Worm (Caenorhabditis elegans) whole organism, L1 larva: ENCODE measurements around the gene R02F11.2.

Experiments used
- C34B4.2 ChIP-seq: sonication (generic microtip); optimal IDR thresholded peaks from 2 replicates; lab custom pipeline; 2017; ENCODE audit warnings: mild to moderate bottlenecking, missing genetic modification characterization, missing compliant biosample characterization
- F16B12.6 ChIP-seq: fragments of 150-350 bp; optimal IDR thresholded peaks from 2 replicates; lab custom pipeline; 2014; ENCODE audit warnings: missing biosample characterization, missing genetic modification characterization
- Y116A8C.19 ChIP-seq: sonication (generic microtip); optimal IDR thresholded peaks from 2 replicates; lab custom pipeline; 2016; ENCODE audit warnings: missing compliant biosample characterization, missing genetic modification characterization, borderline replicate concordance
- ceh-63 ChIP-seq: fragments of 200-800 bp; sonication (Bioruptor generic); optimal IDR thresholded peaks from 2 replicates; lab custom pipeline; 2018; ENCODE audit warnings: mild to moderate bottlenecking, missing genetic modification characterization, missing compliant biosample characterization
- ceh-90 ChIP-seq: sonication (generic microtip); optimal IDR thresholded peaks from 2 replicates; lab custom pipeline; 2016; ENCODE audit warnings: missing genetic modification characterization, missing compliant biosample characterization
- dpl-1 ChIP-seq, 3 experiments: fragments of 150-350 bp in 2 of 3; sonication (generic microtip) in 1 of 3; optimal IDR thresholded peaks; 2 replicates each; lab custom pipeline; 2014 to 2017; ENCODE audit warnings: missing biosample characterization in 3 of 3, missing genetic modification characterization in 3 of 3, missing genetic modification reagents in 3 of 3
- efl-1 ChIP-seq, 4 experiments: fragments of 150-350 bp; optimal IDR thresholded peaks in 3 of 4; peaks in 1 of 4; 1 replicate in 1 of 4; 2 replicates in 3 of 4; lab custom pipeline; 2014; ENCODE audit warnings: missing biosample characterization in 2 of 4, missing genetic modification characterization in 2 of 4, missing genetic modification reagents in 2 of 4
- egl-27 ChIP-seq, 2 experiments: fragments of 150-350 bp in 1 of 2; sonication (generic microtip); optimal IDR thresholded peaks; 3 replicates each; lab custom pipeline; 2017 to 2018; ENCODE audit warnings: missing biosample characterization in 2 of 2, missing genetic modification characterization in 2 of 2, missing genetic modification reagents in 2 of 2
- fkh-4 ChIP-seq: sonication (generic microtip); optimal IDR thresholded peaks from 2 replicates; lab custom pipeline; 2016; ENCODE audit warnings: missing compliant biosample characterization, missing genetic modification characterization, borderline replicate concordance
- fkh-8 ChIP-seq: sonication (generic microtip); optimal IDR thresholded peaks from 2 replicates; lab custom pipeline; 2016; ENCODE audit warnings: mild to moderate bottlenecking, missing genetic modification characterization, missing compliant biosample characterization
- grh-1 ChIP-seq: fragments of 200-800 bp; sonication (Bioruptor generic); IDR thresholded peaks from 2 replicates; pipeline ENCODE4 v1.3.6; 2022; ENCODE audit warnings: missing genetic modification reagents, missing genetic modification characterization, missing compliant biosample characterization
- hlh-17 ChIP-seq: fragments of 200-800 bp; sonication (Bioruptor generic); optimal IDR thresholded peaks from 2 replicates; lab custom pipeline; 2018; ENCODE audit warnings: missing genetic modification characterization, mild to moderate bottlenecking, missing compliant biosample characterization, moderate library complexity, borderline replicate concordance
- hlh-4 ChIP-seq: sonication (generic microtip); optimal IDR thresholded peaks from 2 replicates; lab custom pipeline; 2016; ENCODE audit warnings: mild to moderate bottlenecking, missing genetic modification characterization, missing compliant biosample characterization
- isw-1 ChIP-seq: fragments of 200-800 bp; sonication (Bioruptor generic); IDR thresholded peaks from 2 replicates; pipeline ENCODE4 v1.3.6; 2022; ENCODE audit warnings: missing genetic modification characterization, missing compliant biosample characterization
- lin-14 ChIP-seq: fragments of 200-800 bp; sonication (Bioruptor generic); optimal IDR thresholded peaks from 2 replicates; lab custom pipeline; 2018; ENCODE audit warnings: mild to moderate bottlenecking, missing genetic modification characterization, moderate library complexity, missing compliant biosample characterization
- lsy-2 ChIP-seq, 2 experiments: fragments of 150-350 bp; optimal IDR thresholded peaks; 2 replicates each; lab custom pipeline; 2014; ENCODE audit warnings: missing biosample characterization in 2 of 2, missing genetic modification characterization in 2 of 2
- mdl-1 ChIP-seq, 2 experiments: fragments of 150-350 bp; optimal IDR thresholded peaks; 2 replicates each; lab custom pipeline; 2014 to 2017; ENCODE audit warnings: missing biosample characterization in 2 of 2, missing genetic modification characterization in 2 of 2, inconsistent platforms in 1 of 2
- mef-2 ChIP-seq: fragments of 150-350 bp; optimal IDR thresholded peaks from 2 replicates; lab custom pipeline; 2014; ENCODE audit warnings: missing biosample characterization, missing genetic modification characterization
- mep-1 ChIP-seq: fragments of 150-350 bp; optimal IDR thresholded peaks from 2 replicates; lab custom pipeline; 2014; ENCODE audit warnings: missing biosample characterization, missing genetic modification characterization
- nhr-12 ChIP-seq: sonication (generic microtip); optimal IDR thresholded peaks from 2 replicates; lab custom pipeline; 2017; ENCODE audit warnings: missing biosample characterization, missing genetic modification characterization
- nhr-19 ChIP-seq: fragments of 200-800 bp; sonication (Bioruptor generic); conservative IDR thresholded peaks from 2 replicates; pipeline ENCODE4 v1.3.6; 2022; ENCODE audit warnings: missing genetic modification characterization, missing compliant biosample characterization
- nhr-47 ChIP-seq: sonication (generic microtip); optimal IDR thresholded peaks from 2 replicates; lab custom pipeline; 2016; ENCODE audit warnings: mild to moderate bottlenecking, missing genetic modification characterization, moderate library complexity, missing compliant biosample characterization
- pag-3 ChIP-seq: sonication (generic microtip); optimal IDR thresholded peaks from 2 replicates; lab custom pipeline; 2017; ENCODE audit warnings: missing genetic modification characterization, mild to moderate bottlenecking, missing compliant biosample characterization, antibody characterized with exemption, borderline replicate concordance; ENCODE audit not compliant: insufficient read depth
- pax-3 ChIP-seq: fragments of 200-800 bp; sonication (Bioruptor generic); optimal IDR thresholded peaks from 2 replicates; lab custom pipeline; 2018; ENCODE audit warnings: mild to moderate bottlenecking, missing genetic modification characterization, moderate library complexity, missing compliant biosample characterization
- pqm-1 ChIP-seq: sonication (generic microtip); optimal IDR thresholded peaks from 3 replicates; lab custom pipeline; 2017; ENCODE audit warnings: missing biosample characterization, missing genetic modification characterization
- sox-4 ChIP-seq: sonication (generic microtip); optimal IDR thresholded peaks from 2 replicates; lab custom pipeline; 2016; ENCODE audit warnings: missing genetic modification characterization, missing compliant biosample characterization
- sptf-1 ChIP-seq: fragments of 150-350 bp; optimal IDR thresholded peaks from 2 replicates; lab custom pipeline; 2014; ENCODE audit warnings: missing biosample characterization, missing genetic modification characterization
- sup-37 ChIP-seq: fragments of 200-800 bp; sonication (Bioruptor generic); optimal IDR thresholded peaks from 2 replicates; lab custom pipeline; 2018; ENCODE audit warnings: mild to moderate bottlenecking, missing genetic modification characterization, missing compliant biosample characterization
- tlp-1 ChIP-seq: fragments of 150-350 bp; optimal IDR thresholded peaks from 2 replicates; lab custom pipeline; 2014; ENCODE audit warnings: missing biosample characterization, missing genetic modification characterization
- unc-62 ChIP-seq: fragments of 150-350 bp; optimal IDR thresholded peaks from 2 replicates; lab custom pipeline; 2014; ENCODE audit warnings: missing biosample characterization, missing genetic modification reagents, missing genetic modification characterization
- xbp-1 ChIP-seq: sonication (generic microtip); optimal IDR thresholded peaks from 2 replicates; lab custom pipeline; 2016; ENCODE audit warnings: missing genetic modification characterization, missing compliant biosample characterization

R02F11.2 gene

DNA sequence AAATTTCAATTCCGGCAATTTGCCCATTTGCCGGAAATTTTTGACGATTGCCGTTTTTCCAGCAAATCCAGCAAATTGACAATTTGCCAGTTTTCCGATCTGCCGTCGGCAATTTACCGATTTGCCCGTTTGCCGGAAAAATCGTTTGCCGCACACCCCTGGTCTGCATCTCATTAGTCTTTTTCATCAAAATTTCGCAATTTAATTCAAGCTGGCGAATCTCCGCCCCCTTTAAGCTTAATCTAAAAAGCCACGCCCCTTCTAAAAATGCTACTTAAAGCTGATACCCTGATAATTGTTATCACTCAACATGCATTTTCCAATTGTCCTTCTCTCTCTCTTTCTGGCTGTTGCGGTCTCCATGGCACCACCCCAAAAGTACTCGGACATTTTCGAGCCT lies 11.1 kb upstream of the R02F11.2 start, which contains the start of gene Y60C6A.1:
TSS of gene Y60C6A.1 (plus strand) at position 301 of the 400 bp plus-strand sequence.
- TF ChIP-seq unc-62 (GFP tag; lab: Kevin White, UChicago) (no peak), sox-4 (tag; lab: Kevin White, UChicago) (no peak), sup-37 (GFP tag; lab: Kevin White, UChicago) (no peak), isw-1 (no peak), hlh-4 (tag; lab: Kevin White, UChicago) (no peak), fkh-4 (tag; lab: Kevin White, UChicago) (no peak)

DNA sequence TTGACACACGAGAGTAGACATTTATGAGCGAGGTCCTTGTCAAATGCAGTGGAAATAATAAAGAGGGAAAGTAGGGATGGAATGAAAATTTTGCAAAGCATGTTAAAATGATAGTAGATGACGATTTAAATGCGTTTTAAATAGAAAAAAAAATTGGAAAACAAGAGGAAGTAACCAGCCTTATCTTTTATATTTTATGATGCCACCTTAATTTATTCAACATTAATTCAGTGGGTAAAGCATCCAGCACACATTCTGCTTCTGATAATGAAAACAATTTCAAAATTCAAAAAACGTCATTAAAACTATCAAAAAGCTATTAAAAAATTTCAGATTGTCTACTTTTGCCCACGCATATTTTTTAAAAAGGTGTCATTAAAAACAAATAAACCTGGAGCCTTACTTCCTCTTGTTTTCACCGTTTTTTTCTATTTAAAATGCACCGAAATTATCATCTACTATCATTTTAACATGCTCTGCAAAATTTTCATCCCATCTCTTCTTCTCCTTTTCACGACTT lies 9.0 kb upstream of the R02F11.2 start, which contains the start of the genes Y60C6A.2 and Y60C6A.3:
TSS of gene Y60C6A.2 (minus strand) at position 101 of the 520 bp plus-strand sequence.
TSS of gene Y60C6A.3 (plus strand) at position 470 of the 520 bp plus-strand sequence.
- no peak for TF ChIP-seq C34B4.2 (tag; lab: Kevin White, UChicago)
- TF ChIP-seq pag-3 (tag; lab: Kevin White, UChicago): no peak
- no peak for TF ChIP-seq nhr-47 (tag; lab: Kevin White, UChicago)
- no peak for TF ChIP-seq sptf-1 (tag; lab: Kevin White, UChicago)
- no peak for TF ChIP-seq F16B12.6
- no peak for TF ChIP-seq dpl-1 (GFP tag; optimal IDR thresholded peaks at IDR 0.05; lab: Kevin White, UChicago)
- TF ChIP-seq lin-14 (GFP tag; lab: Kevin White, UChicago): no peak
- TF ChIP-seq hlh-17: no peak
- no peak for TF ChIP-seq ceh-63 (GFP tag; lab: Kevin White, UChicago)
- TF ChIP-seq mep-1 (tag; lab: Kevin White, UChicago): no peak
- no peak for TF ChIP-seq mef-2 (tag; lab: Kevin White, UChicago)
- no peak for TF ChIP-seq xbp-1

DNA sequence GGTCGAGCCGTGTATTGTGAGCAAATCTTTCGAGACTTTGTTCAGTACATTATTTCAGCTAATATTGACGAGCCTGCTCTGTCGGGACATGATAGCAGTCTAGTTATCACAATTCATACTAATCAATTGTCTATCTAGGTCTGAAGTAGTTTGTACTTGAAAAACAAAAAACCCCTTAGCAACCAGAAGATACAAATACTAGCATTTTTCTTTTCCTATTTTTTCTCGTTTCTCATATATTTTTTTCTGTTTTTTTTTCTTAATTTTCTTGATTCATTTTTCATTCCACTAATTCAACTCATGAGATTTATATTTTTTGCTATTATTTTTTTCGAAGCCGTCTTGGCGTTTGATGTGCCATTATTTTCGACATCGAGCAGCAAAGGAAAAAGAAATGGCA lies 7.2 kb upstream of the R02F11.2 start, which contains the start of gene R02F11.9:
TSS of gene R02F11.9 (plus strand) at position 301 of the 400 bp plus-strand sequence.
- TF ChIP-seq hlh-4 (tag; lab: Kevin White, UChicago) (no peak), lsy-2 (tag; optimal IDR thresholded peaks at IDR 0.05; lab: Kevin White, UChicago) (no peak), grh-1 (GFP tag; lab: Robert Waterston, UW) (no peak), mdl-1 (tag; optimal IDR thresholded peaks at IDR 0.05; lab: Kevin White, UChicago) (no peak), fkh-8 (tag; lab: Kevin White, UChicago) (no peak), egl-27 (tag; optimal IDR thresholded peaks at IDR 0.05; lab: Kevin White, UChicago) (no peak), pag-3 (tag; lab: Kevin White, UChicago) (no peak), nhr-12 (tag; lab: Kevin White, UChicago) (no peak), tlp-1 (tag; lab: Kevin White, UChicago) (no peak), mep-1 (tag; lab: Kevin White, UChicago) (no peak), pqm-1 (tag; lab: Kevin White, UChicago) (no peak), nhr-19 (GFP tag; lab: Robert Waterston, UW) (no peak), Y116A8C.19 (tag; lab: Kevin White, UChicago) (no peak)

DNA sequence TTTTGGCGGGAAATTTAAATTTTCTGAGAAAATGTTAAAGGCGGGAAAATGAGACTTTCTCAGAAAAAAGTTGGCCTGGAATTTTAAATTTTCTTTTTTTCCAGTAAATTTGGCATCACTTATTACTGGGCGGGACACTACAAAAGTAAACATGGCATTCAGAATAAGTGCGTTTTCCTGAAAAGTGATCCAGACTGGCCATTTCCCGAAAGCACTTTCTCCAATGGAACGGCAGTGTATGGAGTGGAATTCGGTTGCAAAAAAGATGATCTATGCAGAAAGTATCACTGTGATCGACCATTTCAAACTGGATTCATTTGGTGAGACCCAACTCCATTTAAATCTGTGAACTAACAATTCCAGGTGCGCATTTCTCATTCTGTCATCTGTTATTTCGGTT lies 6.6 kb upstream of the R02F11.2 start:
- no peak for TF ChIP-seq efl-1 (optimal IDR thresholded peaks at IDR 0.05; lab: Kevin White, UChicago)
- peak in 1 of 2 experiments; percentile 87 for TF ChIP-seq efl-1 (GFP tag; optimal IDR thresholded peaks at IDR 0.05 in 1 of 2; lab: Kevin White, UChicago)
- TF ChIP-seq pax-3 (tag; lab: Kevin White, UChicago): no peak

DNA sequence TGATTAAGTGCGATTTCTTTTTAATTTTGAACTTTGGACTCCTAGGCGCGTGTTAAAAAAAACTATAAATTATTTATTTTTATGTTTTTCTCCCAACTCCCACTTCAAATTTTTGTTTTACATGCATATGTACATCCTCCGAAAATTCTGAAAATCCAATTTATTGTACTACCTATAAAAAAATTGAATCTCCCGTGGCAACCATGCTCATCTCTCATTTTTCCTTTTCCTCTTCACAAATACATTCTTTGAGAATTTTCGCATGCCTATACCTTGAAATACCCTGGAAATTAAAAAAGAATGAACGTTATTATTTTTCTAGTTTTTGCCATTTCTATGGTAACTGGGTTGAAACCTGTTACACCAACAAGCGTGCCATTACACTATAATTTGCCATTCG lies 5.6 kb upstream of the R02F11.2 start, which contains the start of gene R02F11.10:
TSS of gene R02F11.10 (plus strand) at position 301 of the 400 bp plus-strand sequence.
- TF ChIP-seq ceh-90 (tag; lab: Kevin White, UChicago): no peak
